Fruit fly (Drosophila melanogaster): ENCODE measurements around the gene CG9988.

Gene CG9988

DNA sequence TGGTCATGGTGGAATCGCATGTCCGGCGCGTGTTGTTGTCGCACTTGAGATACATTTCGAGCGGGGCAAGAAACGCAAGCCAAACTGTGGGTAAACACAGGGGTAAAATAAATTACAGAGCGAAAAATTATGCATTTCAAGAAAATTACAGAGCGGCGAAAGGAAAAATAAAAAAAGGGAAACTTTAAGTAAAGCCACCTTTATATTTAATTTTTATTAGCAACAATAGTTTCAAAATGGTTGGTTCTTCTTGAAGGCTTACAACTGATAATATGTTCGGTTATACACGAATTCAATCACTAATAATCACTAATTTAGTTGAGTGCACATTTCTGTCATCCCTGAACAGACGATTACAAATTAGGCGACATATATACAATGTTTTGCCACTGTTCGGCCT, 12.6 kb upstream of the CG9988 start (continued):
- TF ChIP-seq dmrt99B (tag; optimal IDR thresholded peaks at IDR 0.05) (peak; percentile 68), CG6272 (GFP tag; IDR thresholded peaks at IDR 0.05) (no peak), CG31388 (GFP tag; optimal IDR thresholded peaks at IDR 0.05) (no peak), CG17912 (GFP tag; optimal IDR thresholded peaks at IDR 0.05) (no peak), CG10959 (GFP tag; IDR thresholded peaks at IDR 0.05) (no peak), CG17361 (GFP tag; IDR thresholded peaks at IDR 0.05) (0 out of 3 replicates have a peak, but pooled peaks have one; percentile 28), CG13123 (GFP tag; optimal IDR thresholded peaks at IDR 0.05) (no peak), bsh (GFP tag; optimal IDR thresholded peaks at IDR 0.05) (peak in 1 of 2 experiments; percentile 33), stwl (tag; optimal IDR thresholded peaks at IDR 0.05) (no peak), maf-S (GFP tag; optimal IDR thresholded peaks at IDR 0.05) (no peak), ab (GFP tag; optimal IDR thresholded peaks at IDR 0.05) (no peak), CG14965 (GFP tag; optimal IDR thresholded peaks at IDR 0.05; ENCODE audit: borderline replicate concordance) (no peak), Chrac-16 (GFP tag; optimal IDR thresholded peaks at IDR 0.05) (no peak), Dek (tag; optimal IDR thresholded peaks at IDR 0.05) (no peak), CG3847 (GFP tag; IDR thresholded peaks at IDR 0.05) (no peak), gcm2 (GFP tag; optimal IDR thresholded peaks at IDR 0.05) (no peak), CG5245 (GFP tag; optimal IDR thresholded peaks at IDR 0.05) (no peak), CG17385 (GFP tag; optimal IDR thresholded peaks at IDR 0.05) (peak; percentile 2), Hr3 (GFP tag; optimal IDR thresholded peaks at IDR 0.05) (no peak), CG42726 (GFP tag; IDR thresholded peaks at IDR 0.05; ENCODE audit: partially characterized antibody) (no peak), CG10431 (GFP tag; optimal IDR thresholded peaks at IDR 0.05) (no peak), CG2678 (tag; optimal IDR thresholded peaks at IDR 0.05) (peak; percentile 35), Hsf (GFP tag; optimal IDR thresholded peaks at IDR 0.05) (peak; percentile 20), CG3065 (GFP tag; optimal IDR thresholded peaks at IDR 0.05) (no peak), CG7745 (tag; optimal IDR thresholded peaks at IDR 0.05) (no peak), pita (GFP tag; optimal IDR thresholded peaks at IDR 0.05) (no peak), Aef1 (GFP tag; IDR thresholded peaks at IDR 0.05) (no peak), zfh2 (GFP tag; optimal IDR thresholded peaks at IDR 0.05) (no peak), NfI (GFP tag; optimal IDR thresholded peaks at IDR 0.05) (no peak), CG9876 (GFP tag; optimal IDR thresholded peaks at IDR 0.05) (no peak), Asciz (GFP tag; optimal IDR thresholded peaks at IDR 0.05) (peak; percentile 40), CG5180 (GFP tag; optimal IDR thresholded peaks at IDR 0.05) (no peak), wor (GFP tag; IDR thresholded peaks at IDR 0.05) (no peak), sob (GFP tag; IDR thresholded peaks at IDR 0.05) (no peak; the same call in 1 of the 2 replicates), bigmax (GFP tag; optimal IDR thresholded peaks at IDR 0.05) (no peak), ham (GFP tag; IDR thresholded peaks at IDR 0.05) (no peak), Hr51 (GFP tag; optimal IDR thresholded peaks at IDR 0.05) (peak in 1 of 2 experiments; percentile 59), ATbp (GFP tag; optimal IDR thresholded peaks at IDR 0.05) (no peak), CG12391 (tag; optimal IDR thresholded peaks at IDR 0.05) (peak; percentile 37), CG14710 (tag; optimal IDR thresholded peaks at IDR 0.05) (no peak), Gug (GFP tag; IDR thresholded peaks at IDR 0.05) (no peak), Ravus (GFP tag; IDR thresholded peaks at IDR 0.05) (no peak), Med (GFP tag) (peak; percentile 68), dmrt11E (tag; optimal IDR thresholded peaks at IDR 0.05) (peak; percentile 20), CG2712 (tag; optimal IDR thresholded peaks at IDR 0.05) (peak; percentile 35), her (GFP tag; optimal IDR thresholded peaks at IDR 0.05) (no peak), E2f1 (GFP tag; IDR thresholded peaks at IDR 0.05) (no peak), CG2116 (GFP tag; optimal IDR thresholded peaks at IDR 0.05) (no peak), CG7963 (GFP tag; IDR thresholded peaks at IDR 0.05; ENCODE audit: partially characterized antibody) (no peak), CG11085 (GFP tag; IDR thresholded peaks at IDR 0.05) (no peak), Xbp1 (GFP tag; optimal IDR thresholded peaks at IDR 0.05) (peak; percentile 18)

Data from whole organism, embryonic.